Worm (Caenorhabditis elegans) whole organism, L2 larva: ENCODE data around the gene F21A3.11.

ENCODE experiments used
- C34F6.9 ChIP-seq: fragments of 150-350 bp; optimal IDR thresholded peaks from 2 replicates; lab custom pipeline; 2014; ENCODE audit warnings: missing biosample characterization, missing genetic modification characterization
- F13H6.1 ChIP-seq: sonication (generic microtip); optimal IDR thresholded peaks from 2 replicates; lab custom pipeline; 2016; ENCODE audit warnings: missing genetic modification characterization, missing compliant biosample characterization
- R02D3.7 ChIP-seq: fragments of 150-350 bp; optimal IDR thresholded peaks from 2 replicates; lab custom pipeline; 2014; ENCODE audit warnings: missing biosample characterization, missing genetic modification characterization
- Y55F3AM.14 ChIP-seq: fragments of 200-800 bp; sonication (Bioruptor generic); optimal IDR thresholded peaks from 2 replicates; lab custom pipeline; 2018; ENCODE audit warnings: mild to moderate bottlenecking, missing genetic modification characterization, missing compliant biosample characterization
- ZK546.5 ChIP-seq: sonication (generic microtip); optimal IDR thresholded peaks from 2 replicates; lab custom pipeline; 2017; ENCODE audit warnings: missing biosample characterization, missing genetic modification characterization
- alr-1 ChIP-seq: fragments of 150-350 bp; optimal IDR thresholded peaks from 2 replicates; lab custom pipeline; 2014; ENCODE audit warnings: missing biosample characterization, missing genetic modification characterization
- aly-2 ChIP-seq: fragments of 150-350 bp; optimal IDR thresholded peaks from 2 replicates; lab custom pipeline; 2014; ENCODE audit warnings: missing biosample characterization, missing genetic modification characterization
- ama-1 ChIP-seq: fragments of 150-350 bp; optimal IDR thresholded peaks from 2 replicates; lab custom pipeline; 2018; ENCODE audit warnings: inconsistent platforms
- blmp-1 ChIP-seq: sonication (generic microtip); optimal IDR thresholded peaks from 2 replicates; lab custom pipeline; 2017; ENCODE audit warnings: missing genetic modification characterization, mild to moderate bottlenecking, missing compliant biosample characterization, antibody characterized with exemption, moderate library complexity; ENCODE audit not compliant: insufficient read depth
- ceh-16 ChIP-seq: fragments of 150-350 bp; optimal IDR thresholded peaks from 2 replicates; lab custom pipeline; 2014; ENCODE audit warnings: missing biosample characterization, missing genetic modification characterization
- ceh-82 ChIP-seq: fragments of 150-350 bp; optimal IDR thresholded peaks from 2 replicates; lab custom pipeline; 2014; ENCODE audit warnings: missing biosample characterization, missing genetic modification characterization
- crh-2 ChIP-seq: sonication (generic microtip); optimal IDR thresholded peaks from 2 replicates; lab custom pipeline; 2017; ENCODE audit warnings: missing biosample characterization, missing genetic modification characterization
- elt-1 ChIP-seq: fragments of 150-350 bp; optimal IDR thresholded peaks from 2 replicates; lab custom pipeline; 2014; ENCODE audit warnings: missing biosample characterization, missing genetic modification characterization
- elt-3 ChIP-seq: sonication (generic microtip); optimal IDR thresholded peaks from 2 replicates; lab custom pipeline; 2017; ENCODE audit warnings: missing biosample characterization, missing genetic modification characterization
- fos-1 ChIP-seq: fragments of 150-350 bp; optimal IDR thresholded peaks from 2 replicates; lab custom pipeline; 2014; ENCODE audit warnings: missing biosample characterization, missing genetic modification characterization
- lin-11 ChIP-seq: fragments of 150-350 bp; sonication (generic microtip); optimal IDR thresholded peaks from 2 replicates; lab custom pipeline; 2014; ENCODE audit warnings: missing biosample characterization, missing genetic modification characterization, inconsistent platforms, mixed read lengths
- lin-13 ChIP-seq: fragments of 150-350 bp; optimal IDR thresholded peaks from 2 replicates; lab custom pipeline; 2014; ENCODE audit warnings: missing biosample characterization, missing genetic modification reagents, missing genetic modification characterization
- lsy-2 ChIP-seq, 2 experiments: fragments of 150-350 bp in 1 of 2; sonication (generic microtip) in 1 of 2; optimal IDR thresholded peaks; 2 replicates each; lab custom pipeline; 2014 to 2017; ENCODE audit warnings: missing biosample characterization in 2 of 2, missing genetic modification characterization in 2 of 2
- mdl-1 ChIP-seq, 2 experiments: fragments of 150-350 bp in 1 of 2; sonication (generic microtip) in 1 of 2; optimal IDR thresholded peaks; 2 replicates each; lab custom pipeline; 2017; ENCODE audit warnings: missing biosample characterization in 2 of 2, missing genetic modification characterization in 2 of 2
- nhr-10 ChIP-seq: sonication (generic microtip); optimal IDR thresholded peaks from 2 replicates; lab custom pipeline; 2017; ENCODE audit warnings: missing biosample characterization, missing genetic modification characterization
- nhr-11 ChIP-seq: fragments of 150-350 bp; optimal IDR thresholded peaks from 2 replicates; lab custom pipeline; 2014; ENCODE audit warnings: missing biosample characterization, missing genetic modification characterization
- nhr-12 ChIP-seq: fragments of 150-350 bp; optimal IDR thresholded peaks from 2 replicates; lab custom pipeline; 2014; ENCODE audit warnings: missing biosample characterization, missing genetic modification characterization
- nhr-129 ChIP-seq: fragments of 150-350 bp; optimal IDR thresholded peaks from 2 replicates; lab custom pipeline; 2014; ENCODE audit warnings: missing biosample characterization, missing genetic modification characterization
- nhr-21 ChIP-seq: fragments of 150-350 bp; optimal IDR thresholded peaks from 2 replicates; lab custom pipeline; 2014; ENCODE audit warnings: missing biosample characterization, missing genetic modification characterization
- nhr-23 ChIP-seq: fragments of 150-350 bp; optimal IDR thresholded peaks from 2 replicates; lab custom pipeline; 2014; ENCODE audit warnings: missing biosample characterization, missing genetic modification reagents, missing genetic modification characterization
- nhr-237 ChIP-seq: fragments of 150-350 bp; optimal IDR thresholded peaks from 2 replicates; lab custom pipeline; 2014; ENCODE audit warnings: missing biosample characterization, missing genetic modification characterization
- nhr-6 ChIP-seq: fragments of 150-350 bp; optimal IDR thresholded peaks from 2 replicates; lab custom pipeline; 2014; ENCODE audit warnings: missing biosample characterization, missing genetic modification characterization
- peb-1 ChIP-seq: fragments of 150-350 bp; optimal IDR thresholded peaks from 2 replicates; lab custom pipeline; 2014; ENCODE audit warnings: missing biosample characterization, missing genetic modification characterization
- sem-4 ChIP-seq: fragments of 150-350 bp; optimal IDR thresholded peaks from 2 replicates; lab custom pipeline; 2014; ENCODE audit warnings: missing biosample characterization, missing genetic modification reagents, missing genetic modification characterization
- skn-1 ChIP-seq: sonication (generic microtip); optimal IDR thresholded peaks from 2 replicates; lab custom pipeline; 2017; ENCODE audit warnings: missing biosample characterization, missing genetic modification characterization
- sma-3 ChIP-seq: sonication (generic microtip); optimal IDR thresholded peaks from 2 replicates; lab custom pipeline; 2016; ENCODE audit warnings: missing genetic modification reagents, missing genetic modification characterization, missing compliant biosample characterization
- snpc-4 ChIP-seq: fragments of 150-350 bp; optimal IDR thresholded peaks from 2 replicates; lab custom pipeline; 2014; ENCODE audit warnings: missing biosample characterization, missing genetic modification characterization
- unc-39 ChIP-seq: fragments of 150-350 bp; optimal IDR thresholded peaks from 2 replicates; lab custom pipeline; 2014; ENCODE audit warnings: missing biosample characterization, missing genetic modification characterization
- unc-55 ChIP-seq: fragments of 150-350 bp; sonication (generic microtip); optimal IDR thresholded peaks from 3 replicates; lab custom pipeline; 2014; ENCODE audit warnings: missing biosample characterization, missing genetic modification reagents, missing genetic modification characterization
- unc-62 ChIP-seq: fragments of 150-350 bp; optimal IDR thresholded peaks from 2 replicates; lab custom pipeline; 2014; ENCODE audit warnings: missing biosample characterization, missing genetic modification reagents, missing genetic modification characterization
- zag-1 ChIP-seq: fragments of 150-350 bp; optimal IDR thresholded peaks from 2 replicates; lab custom pipeline; 2014; ENCODE audit warnings: missing biosample characterization, missing genetic modification characterization
- ztf-1 ChIP-seq: fragments of 200-800 bp; sonication (Bioruptor generic); conservative IDR thresholded peaks from 2 replicates; pipeline ENCODE4 v1.3.6; 2022; ENCODE audit warnings: missing genetic modification characterization, missing compliant biosample characterization
- ztf-4 ChIP-seq: fragments of 150-350 bp; optimal IDR thresholded peaks from 2 replicates; lab custom pipeline; 2014; ENCODE audit warnings: missing biosample characterization, missing genetic modification characterization

Gene F21A3.11

DNA sequence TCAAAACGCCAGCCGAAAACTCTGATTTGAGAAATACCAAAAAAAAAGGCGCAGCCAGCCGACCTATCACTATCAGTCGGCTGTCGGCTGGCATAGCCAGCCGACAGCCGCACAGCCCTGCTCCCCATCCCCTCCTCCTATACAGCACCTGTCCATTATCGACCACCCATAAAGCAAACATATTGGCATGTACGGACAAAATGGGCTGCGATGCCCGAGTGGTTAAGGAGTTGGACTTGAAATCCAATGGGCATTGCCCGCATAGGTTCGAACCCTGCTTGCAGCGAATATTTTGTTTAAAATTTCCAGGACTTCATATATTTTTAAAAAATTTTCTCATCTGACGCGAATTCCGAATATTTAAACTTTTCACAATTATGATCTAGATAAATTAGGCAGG is 17.4 kb upstream of the F21A3.11 start:
- no peak for TF ChIP-seq nhr-23 (tag; lab: Kevin White, UChicago)
- no peak for TF ChIP-seq lsy-2 (tag; optimal IDR thresholded peaks at IDR 0.05; lab: Kevin White, UChicago)
- no peak for TF ChIP-seq elt-3 (tag; lab: Kevin White, UChicago)
- TF ChIP-seq nhr-21: no peak
- TF ChIP-seq nhr-10 (tag; lab: Kevin White, UChicago): no peak
- no peak for TF ChIP-seq snpc-4 (tag; lab: Kevin White, UChicago)
- TF ChIP-seq nhr-129 (tag; lab: Kevin White, UChicago): no peak
- TF ChIP-seq lin-13 (GFP tag; lab: Kevin White, UChicago): no peak
- no peak for TF ChIP-seq blmp-1 (tag; lab: Kevin White, UChicago)
- no peak for TF ChIP-seq alr-1 (tag; lab: Kevin White, UChicago)
- TF ChIP-seq mdl-1 (tag; optimal IDR thresholded peaks at IDR 0.05; lab: Kevin White, UChicago): no peak
- TF ChIP-seq aly-2 (tag; lab: Kevin White, UChicago): no peak
- no peak for TF ChIP-seq ZK546.5
- TF ChIP-seq, all 48 proteins: peak for 0

DNA sequence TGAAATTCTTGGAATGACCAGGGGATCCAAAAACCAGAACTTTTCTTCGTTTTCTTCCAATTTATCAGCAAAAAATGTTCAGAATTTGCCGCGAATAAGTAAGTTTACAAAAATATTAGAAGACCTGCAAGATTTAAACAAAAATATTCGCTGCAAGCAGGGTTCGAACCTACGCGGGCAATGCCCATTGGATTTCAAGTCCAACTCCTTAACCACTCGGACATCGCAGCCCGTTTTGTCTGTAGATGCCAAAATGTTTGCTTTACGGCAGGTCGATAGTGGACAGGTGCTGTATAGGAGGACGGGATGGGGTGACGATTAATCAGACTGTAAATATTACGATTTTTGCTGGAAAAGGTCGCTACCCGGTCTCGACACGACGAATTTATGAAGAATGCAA is 14.7 kb upstream of the F21A3.11 start:
- TF ChIP-seq elt-1 (tag; lab: Kevin White, UChicago): no peak
- TF ChIP-seq crh-2 (tag; lab: Kevin White, UChicago): no peak
- no peak for TF ChIP-seq aly-2 (tag; lab: Kevin White, UChicago)
- TF ChIP-seq peb-1: no peak
- TF ChIP-seq lin-11 (tag; lab: Kevin White, UChicago): no peak
- no peak for TF ChIP-seq nhr-129 (tag; lab: Kevin White, UChicago)
- TF ChIP-seq ceh-82 (tag; lab: Kevin White, UChicago): no peak
- no peak for TF ChIP-seq nhr-10 (tag; lab: Kevin White, UChicago)
- TF ChIP-seq fos-1 (tag; lab: Kevin White, UChicago): no peak
- TF ChIP-seq nhr-11 (tag; lab: Kevin White, UChicago): no peak
- TF ChIP-seq Y55F3AM.14 (GFP tag; lab: Kevin White, UChicago): no peak
- no peak for TF ChIP-seq C34F6.9
- TF ChIP-seq elt-3 (tag; lab: Kevin White, UChicago): no peak
- no peak for TF ChIP-seq lsy-2 (tag; optimal IDR thresholded peaks at IDR 0.05; lab: Kevin White, UChicago)
- no peak for TF ChIP-seq unc-62 (GFP tag; lab: Kevin White, UChicago)
- TF ChIP-seq unc-55 (GFP tag; lab: Kevin White, UChicago): no peak

DNA sequence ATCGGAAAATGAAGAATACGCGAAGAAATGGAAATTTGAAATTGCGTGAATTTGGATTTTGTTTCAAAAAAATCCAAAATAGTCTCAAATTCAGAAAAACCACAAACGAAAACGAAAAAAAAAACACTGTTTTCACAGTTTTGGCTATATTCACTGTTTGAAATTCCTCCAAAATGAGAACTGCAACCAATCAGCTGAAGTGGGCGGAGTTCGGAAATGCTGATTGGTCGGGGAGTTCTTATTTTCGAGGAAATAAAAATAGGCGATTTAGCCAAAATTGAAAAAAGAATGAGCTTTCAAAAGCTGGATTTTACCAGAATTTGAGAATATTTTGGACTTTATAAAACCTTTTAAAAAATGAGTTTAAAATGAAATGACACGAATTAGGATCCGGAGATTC is 11.9 kb upstream of the F21A3.11 start, which contains the start of gene glb-14:
glb-14 (minus strand) TSS at position 97 of the 400 bp plus-strand sequence.
- TF ChIP-seq sma-3 (GFP tag; lab: Kevin White, UChicago) (no peak), snpc-4 (tag; lab: Kevin White, UChicago) (no peak), fos-1 (tag; lab: Kevin White, UChicago) (no peak), zag-1 (tag; lab: Kevin White, UChicago) (no peak), aly-2 (tag; lab: Kevin White, UChicago) (no peak), nhr-237 (tag; lab: Kevin White, UChicago) (no peak), Y55F3AM.14 (GFP tag; lab: Kevin White, UChicago) (no peak), sem-4 (tag; lab: Kevin White, UChicago) (no peak), nhr-23 (tag; lab: Kevin White, UChicago) (no peak), nhr-12 (tag; lab: Kevin White, UChicago) (no peak), ceh-16 (tag; lab: Kevin White, UChicago) (no peak), unc-55 (GFP tag; lab: Kevin White, UChicago) (no peak), ztf-1 (GFP tag; lab: Robert Waterston, UW) (no peak), mdl-1 (tag; optimal IDR thresholded peaks at IDR 0.05; lab: Kevin White, UChicago) (no peak), elt-3 (tag; lab: Kevin White, UChicago) (no peak), lin-11 (tag; lab: Kevin White, UChicago) (no peak), R02D3.7 (tag; lab: Kevin White, UChicago) (no peak), lsy-2 (tag; optimal IDR thresholded peaks at IDR 0.05; lab: Kevin White, UChicago) (no peak)

DNA sequence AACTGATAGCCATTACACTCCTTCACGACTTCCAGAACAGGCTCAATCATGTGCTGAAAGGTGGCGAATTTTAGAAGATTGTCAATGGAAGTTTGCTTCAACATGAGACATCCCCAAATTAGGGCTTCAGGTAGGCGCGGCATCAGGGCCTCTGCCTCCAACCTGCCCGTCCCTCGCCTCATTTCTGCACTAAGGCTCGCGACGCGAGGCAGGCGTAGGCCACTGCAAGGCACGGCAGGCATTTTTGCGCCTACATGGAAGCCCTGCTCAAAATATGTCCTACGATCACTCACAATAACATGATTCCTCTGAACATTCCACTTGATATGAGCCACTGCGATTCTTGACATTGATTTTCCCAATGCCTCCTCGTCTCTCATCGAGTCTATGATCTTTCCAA is 10.2 kb upstream of the F21A3.11 start:
- no peak for TF ChIP-seq sem-4 (tag; lab: Kevin White, UChicago)
- TF ChIP-seq ztf-4: no peak
- TF ChIP-seq F13H6.1 (tag; lab: Kevin White, UChicago): no peak
- no peak for TF ChIP-seq skn-1 (tag; lab: Kevin White, UChicago)
- no peak for TF ChIP-seq ama-1 (lab: Kevin White, UChicago)
- TF ChIP-seq nhr-6 (tag; lab: Kevin White, UChicago): no peak
- no peak for TF ChIP-seq unc-39 (tag; lab: Kevin White, UChicago)
- no peak for TF ChIP-seq aly-2 (tag; lab: Kevin White, UChicago)
- no peak for TF ChIP-seq alr-1 (tag; lab: Kevin White, UChicago)
- no peak for TF ChIP-seq elt-3 (tag; lab: Kevin White, UChicago)
- no peak for TF ChIP-seq nhr-129 (tag; lab: Kevin White, UChicago)
- TF ChIP-seq lsy-2 (tag; optimal IDR thresholded peaks at IDR 0.05; lab: Kevin White, UChicago): no peak
- no peak for TF ChIP-seq Y55F3AM.14 (GFP tag; lab: Kevin White, UChicago)
- no peak for TF ChIP-seq R02D3.7 (tag; lab: Kevin White, UChicago)
- TF ChIP-seq blmp-1 (tag; lab: Kevin White, UChicago): no peak
- TF ChIP-seq mdl-1 (tag; optimal IDR thresholded peaks at IDR 0.05; lab: Kevin White, UChicago): no peak
- no peak for TF ChIP-seq nhr-23 (tag; lab: Kevin White, UChicago)
- no peak for TF ChIP-seq fos-1 (tag; lab: Kevin White, UChicago)
- TF ChIP-seq elt-1 (tag; lab: Kevin White, UChicago): no peak
- TF ChIP-seq, all 48 proteins: peak for 0
